Fruit fly (Drosophila melanogaster) whole organism: ENCODE results near the gene nuf.

Experiments
- CG8478 ChIP-seq: fragments of >200 bp; optimal IDR thresholded peaks from 2 replicates; lab custom pipeline; 2018; ENCODE audit warnings: inconsistent platforms
- Dll ChIP-seq: fragments of >200 bp; optimal IDR thresholded peaks from 2 replicates; lab custom pipeline; 2017
- EcR ChIP-seq, 2 experiments: fragments of >200 bp; optimal IDR thresholded peaks; 2 replicates each; lab custom pipeline; 2017; ENCODE audit warnings: missing biosample characterization in 2 of 2, missing genetic modification characterization in 2 of 2, missing genetic modification reagents in 2 of 2
- pan ChIP-seq: fragments of >200 bp; optimal IDR thresholded peaks from 2 replicates; lab custom pipeline; 2017
- psq ChIP-seq: fragments of >200 bp; optimal IDR thresholded peaks from 2 replicates; lab custom pipeline; 2017
- usp ChIP-seq: fragments of >200 bp; optimal IDR thresholded peaks from 2 replicates; lab custom pipeline; 2017; ENCODE audit warnings: missing biosample characterization, missing genetic modification characterization, mixed read lengths

The nuf gene

DNA sequence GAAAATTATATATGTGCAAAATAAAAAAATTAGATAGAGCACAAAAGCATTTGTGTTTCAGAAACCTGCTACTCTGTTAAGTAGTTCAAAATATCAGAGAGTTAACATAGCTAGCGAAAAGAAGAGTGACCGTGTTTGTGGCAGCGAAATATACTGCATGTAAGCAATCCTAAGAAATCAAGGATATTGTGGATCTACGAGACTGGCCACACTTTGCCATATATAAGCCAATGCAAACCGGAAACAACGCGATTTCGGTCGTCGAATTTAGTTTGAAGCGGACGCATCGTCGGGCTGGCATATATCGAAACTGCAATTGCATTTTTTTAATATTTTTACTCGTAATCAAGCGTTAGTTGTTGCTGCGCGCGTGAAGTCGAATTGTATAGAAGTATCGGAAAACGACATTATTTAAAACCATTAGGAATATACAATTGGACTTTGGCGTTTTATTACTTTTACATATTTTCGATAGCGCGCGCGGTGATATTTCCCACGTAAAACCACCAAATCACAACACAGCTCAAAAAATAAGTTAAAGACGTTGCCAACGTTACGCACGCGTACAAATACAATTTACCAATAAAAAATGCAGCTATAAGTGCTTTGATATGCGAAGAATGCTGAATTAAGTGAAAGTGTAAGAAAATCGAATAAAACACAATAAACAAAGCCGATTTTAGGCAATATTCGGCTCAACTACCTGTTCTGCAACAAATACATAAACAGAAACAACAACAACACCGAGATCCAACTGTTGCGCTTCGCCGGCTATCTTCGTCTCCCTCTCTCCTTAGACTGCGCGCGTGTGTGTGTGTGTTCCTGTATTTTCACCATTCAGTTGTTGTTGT lies at the start of gene nuf:
Gene nuf, plus strand, starts transcription at position 246 of the 851 bp plus-strand sequence.
- TF ChIP-seq Dll (lab: Kevin White, UChicago), result no peak

DNA sequence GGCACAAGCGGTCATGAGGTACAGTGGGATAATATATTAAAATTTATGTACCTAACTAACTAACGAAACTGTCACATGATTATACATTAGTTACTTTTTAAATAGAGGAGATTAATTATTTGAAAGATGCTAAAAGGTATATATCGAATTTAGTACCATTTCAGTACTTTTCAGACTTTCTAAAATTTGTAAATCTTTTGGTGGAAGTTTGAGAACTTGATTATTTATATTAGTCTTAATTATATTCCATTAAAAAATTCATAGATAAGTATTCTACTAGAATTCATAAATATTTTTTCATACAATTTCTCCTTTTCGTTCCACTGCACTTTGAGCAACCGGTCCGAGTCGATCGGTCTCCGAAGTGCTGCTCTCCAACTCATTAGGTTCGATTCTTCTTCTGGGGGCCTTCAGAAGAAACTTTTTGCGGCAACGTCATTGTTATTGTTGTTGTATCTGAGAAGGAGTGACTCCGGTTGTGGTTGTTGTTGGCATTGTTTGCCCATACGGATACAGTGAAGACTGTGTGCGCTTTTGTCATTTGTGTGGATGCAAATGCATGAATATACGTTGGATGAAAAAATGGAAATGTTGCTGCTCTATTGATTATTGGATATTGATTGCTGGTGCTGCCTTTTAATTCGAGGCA lies 44.9 kb upstream of the nuf start:
- TF ChIP-seq CG8478 (lab: Kevin White, UChicago), result no peak
- no peak for TF ChIP-seq EcR (GFP tag; optimal IDR thresholded peaks at IDR 0.05; lab: Kevin White, UChicago)
- TF ChIP-seq pan (lab: Kevin White, UChicago), result no peak
- no peak for TF ChIP-seq Dll (lab: Kevin White, UChicago)
- TF ChIP-seq usp (GFP tag; lab: Kevin White, UChicago), result no peak
- TF ChIP-seq psq (lab: Kevin White, UChicago), result no peak

DNA sequence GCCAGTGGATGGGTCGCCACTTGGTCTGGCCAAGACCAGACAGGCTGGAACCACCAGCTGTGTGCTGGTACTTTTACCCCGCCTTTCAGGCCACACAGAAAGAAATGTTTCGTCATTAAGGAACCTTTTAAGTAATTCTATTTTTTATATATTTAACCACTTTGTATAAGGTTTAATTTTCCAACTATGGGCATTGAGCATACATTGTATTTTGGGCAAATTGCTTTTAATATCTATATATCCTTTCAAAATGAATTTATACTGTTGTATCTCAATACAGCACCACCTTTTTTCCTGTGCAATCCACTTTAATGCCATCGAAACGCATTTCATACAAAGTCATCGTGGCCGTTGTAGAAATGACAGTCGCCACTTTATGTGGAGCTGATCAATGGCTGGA lies 44.3 kb upstream of the nuf start:
- TF ChIP-seq pan (lab: Kevin White, UChicago), result no peak
- TF ChIP-seq CG8478 (lab: Kevin White, UChicago), result no peak
- no peak for TF ChIP-seq psq (lab: Kevin White, UChicago)

DNA sequence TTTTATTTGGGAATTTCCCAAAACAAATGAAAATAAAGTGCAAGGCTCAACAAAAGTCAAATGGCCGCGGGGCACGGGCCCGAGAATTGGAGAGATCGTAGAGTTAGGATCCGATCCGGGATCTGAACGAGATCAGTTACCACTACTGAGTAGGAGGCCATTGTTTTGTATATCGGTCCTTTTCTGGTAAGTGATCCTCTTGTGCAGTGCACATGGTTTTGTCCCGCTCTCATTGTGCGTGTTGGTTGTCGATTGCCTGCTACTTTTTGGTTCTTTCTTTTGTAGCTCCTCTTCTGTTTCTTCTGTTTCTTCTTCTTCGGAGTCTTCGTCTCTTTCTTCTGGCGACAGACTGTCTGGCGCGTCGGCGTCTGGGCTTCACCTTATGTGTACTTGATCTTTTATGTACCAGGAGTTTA lies 40.5 kb upstream of the nuf start:
- TF ChIP-seq EcR (GFP tag; optimal IDR thresholded peaks at IDR 0.05; lab: Kevin White, UChicago), result no peak
- no peak for TF ChIP-seq psq (lab: Kevin White, UChicago)
- TF ChIP-seq pan (lab: Kevin White, UChicago), result no peak
- no peak for TF ChIP-seq usp (GFP tag; lab: Kevin White, UChicago)
- TF ChIP-seq Dll (lab: Kevin White, UChicago), result no peak
- TF ChIP-seq CG8478 (lab: Kevin White, UChicago), result no peak

DNA sequence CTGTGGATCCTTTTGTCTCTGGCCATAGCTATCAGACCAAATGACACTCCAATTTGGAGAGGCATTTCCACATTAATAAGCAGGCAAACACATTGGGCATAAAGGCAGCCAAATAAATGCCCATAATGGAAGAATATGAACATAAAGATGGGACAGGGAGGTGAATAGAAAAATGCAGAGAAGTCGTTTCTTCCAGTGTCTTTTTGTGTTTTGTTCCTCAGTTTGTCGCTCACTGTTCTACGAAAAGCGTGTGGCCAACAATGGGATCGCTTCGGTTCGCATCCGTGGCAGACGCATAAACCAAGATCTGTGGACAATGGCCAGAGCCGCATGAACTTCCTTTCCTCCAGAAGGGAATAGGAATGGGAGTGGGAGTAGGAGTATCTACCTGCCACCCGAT lies 39.2 kb upstream of the nuf start:
- no peak for TF ChIP-seq usp (GFP tag; lab: Kevin White, UChicago)
- TF ChIP-seq Dll (lab: Kevin White, UChicago), result no peak
- TF ChIP-seq psq (lab: Kevin White, UChicago), result no peak
- TF ChIP-seq CG8478 (lab: Kevin White, UChicago), result no peak
- TF ChIP-seq pan (lab: Kevin White, UChicago), result no peak
- TF ChIP-seq EcR (GFP tag; optimal IDR thresholded peaks at IDR 0.05; lab: Kevin White, UChicago), result no peak

DNA sequence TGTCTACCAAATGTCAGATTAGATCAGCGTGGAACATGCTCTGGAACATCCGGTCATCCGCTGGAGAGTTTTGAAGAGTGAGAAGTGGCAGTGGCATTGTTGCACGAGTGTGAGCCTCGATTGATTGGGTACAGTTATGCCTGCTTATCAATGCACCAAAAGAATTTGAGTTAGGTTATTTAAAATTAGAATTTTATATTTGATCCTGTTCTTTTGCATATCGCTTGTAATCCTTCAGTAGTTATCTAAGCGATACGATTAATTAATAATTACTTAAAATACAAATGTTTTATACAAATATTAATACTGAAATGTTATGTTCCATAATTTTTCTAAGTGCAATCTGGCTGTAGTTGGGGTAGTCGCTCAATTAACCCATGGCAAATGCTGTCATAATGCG lies 38.1 kb upstream of the nuf start:
- TF ChIP-seq Dll (lab: Kevin White, UChicago) (no peak), EcR (GFP tag; optimal IDR thresholded peaks at IDR 0.05; lab: Kevin White, UChicago) (no peak), usp (GFP tag; lab: Kevin White, UChicago) (no peak), pan (lab: Kevin White, UChicago) (no peak), psq (lab: Kevin White, UChicago) (no peak), CG8478 (lab: Kevin White, UChicago) (no peak)

DNA sequence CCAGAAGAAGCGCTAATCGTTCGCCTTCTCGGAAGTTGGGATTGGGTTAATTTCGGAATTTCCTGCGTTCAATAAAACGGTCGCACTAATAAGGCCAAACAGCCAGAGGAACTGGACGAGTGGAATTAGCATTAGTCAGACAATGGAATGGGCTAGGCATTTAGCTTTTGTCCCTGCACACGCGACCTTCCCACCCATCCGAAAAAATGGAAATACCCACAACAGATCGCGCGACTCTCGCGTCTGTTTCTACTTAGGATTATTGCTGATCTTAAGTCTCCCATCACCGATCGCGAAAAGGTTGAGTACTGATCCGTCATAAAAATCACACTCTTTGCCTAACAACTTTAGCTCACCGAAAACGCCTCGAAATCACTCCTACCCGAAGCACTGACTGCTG lies 37.0 kb upstream of the nuf start:
- TF ChIP-seq CG8478 (lab: Kevin White, UChicago) (no peak), pan (lab: Kevin White, UChicago) (no peak), EcR (GFP tag; optimal IDR thresholded peaks at IDR 0.05; lab: Kevin White, UChicago) (no peak)

DNA sequence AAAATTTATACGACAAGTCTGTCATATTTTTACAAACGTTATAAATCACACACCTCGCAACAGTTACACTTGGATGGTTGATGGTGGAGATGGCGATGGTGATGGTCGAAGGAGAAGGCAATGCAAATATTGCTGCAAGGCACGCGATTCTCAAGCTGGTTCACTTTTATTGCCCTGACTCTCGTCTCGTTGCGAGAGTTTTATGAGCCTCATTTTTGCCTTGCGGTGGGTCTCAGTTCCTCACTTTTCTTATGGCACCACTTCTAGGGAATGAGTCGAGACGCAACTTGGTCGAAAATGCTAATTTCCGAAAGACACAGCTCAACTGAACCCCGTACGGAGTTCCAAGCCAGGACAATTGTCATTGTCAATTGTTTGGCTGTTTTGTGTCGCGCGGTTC lies 35.7 kb upstream of the nuf start:
- TF ChIP-seq pan (lab: Kevin White, UChicago) (no peak), CG8478 (lab: Kevin White, UChicago) (no peak), usp (GFP tag; lab: Kevin White, UChicago) (no peak)

DNA sequence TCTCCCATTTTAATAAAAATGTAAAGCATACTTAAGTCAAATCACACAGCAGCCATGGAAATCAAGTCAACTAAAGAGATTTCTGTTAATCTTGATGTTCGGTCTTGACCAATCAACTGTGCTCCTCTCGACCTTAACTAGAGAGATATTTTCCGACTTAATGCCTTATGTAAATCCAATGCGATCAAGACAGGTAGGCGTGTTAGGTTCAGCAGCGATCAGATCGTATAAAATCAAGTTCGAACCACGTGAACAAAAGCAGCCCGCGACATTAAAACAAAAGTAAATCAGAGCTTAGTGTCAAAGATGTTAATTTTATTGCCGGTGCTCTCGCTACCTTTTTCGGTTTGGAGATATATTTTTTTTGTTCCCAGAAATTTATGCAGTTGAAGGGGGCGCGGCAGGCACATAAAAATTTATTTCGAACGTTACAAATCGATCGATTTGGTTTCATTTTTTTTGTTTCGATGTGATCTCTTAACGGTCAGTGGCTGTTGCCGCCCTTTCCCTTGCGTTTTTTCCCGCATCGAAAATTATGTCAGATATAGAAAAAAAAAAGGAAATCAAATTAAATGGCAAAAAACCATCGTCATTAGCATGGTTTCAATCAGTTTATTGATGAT lies 32.6 kb upstream of the nuf start:
- TF ChIP-seq EcR (GFP tag; optimal IDR thresholded peaks at IDR 0.05; lab: Kevin White, UChicago) (no peak), Dll (lab: Kevin White, UChicago) (no peak), psq (lab: Kevin White, UChicago) (no peak), pan (lab: Kevin White, UChicago) (no peak), CG8478 (lab: Kevin White, UChicago) (no peak), usp (GFP tag; lab: Kevin White, UChicago) (no peak)

DNA sequence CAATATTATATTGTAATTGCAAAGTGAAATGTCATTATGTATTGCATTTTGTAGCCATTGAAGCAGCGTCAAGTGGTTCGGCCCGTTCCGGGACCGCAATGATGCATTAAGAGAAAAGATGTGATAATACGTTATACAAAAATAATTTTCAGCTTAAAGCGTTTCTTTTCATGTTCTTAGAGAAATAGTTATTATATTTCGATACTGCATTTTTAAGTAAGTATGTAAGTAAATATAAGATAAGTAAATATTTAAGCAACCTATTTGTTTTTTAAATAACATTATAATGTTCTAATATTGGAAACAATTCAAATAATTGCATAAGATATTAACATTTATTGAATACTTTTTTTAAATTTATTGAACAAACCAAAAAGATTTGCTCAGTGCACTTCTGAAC lies 30.2 kb upstream of the nuf start:
- TF ChIP-seq pan (lab: Kevin White, UChicago), result no peak
- TF ChIP-seq EcR (GFP tag; optimal IDR thresholded peaks at IDR 0.05; lab: Kevin White, UChicago), result no peak
- TF ChIP-seq CG8478 (lab: Kevin White, UChicago), result no peak
- no peak for TF ChIP-seq Dll (lab: Kevin White, UChicago)
- TF ChIP-seq usp (GFP tag; lab: Kevin White, UChicago), result no peak
- no peak for TF ChIP-seq psq (lab: Kevin White, UChicago)

DNA sequence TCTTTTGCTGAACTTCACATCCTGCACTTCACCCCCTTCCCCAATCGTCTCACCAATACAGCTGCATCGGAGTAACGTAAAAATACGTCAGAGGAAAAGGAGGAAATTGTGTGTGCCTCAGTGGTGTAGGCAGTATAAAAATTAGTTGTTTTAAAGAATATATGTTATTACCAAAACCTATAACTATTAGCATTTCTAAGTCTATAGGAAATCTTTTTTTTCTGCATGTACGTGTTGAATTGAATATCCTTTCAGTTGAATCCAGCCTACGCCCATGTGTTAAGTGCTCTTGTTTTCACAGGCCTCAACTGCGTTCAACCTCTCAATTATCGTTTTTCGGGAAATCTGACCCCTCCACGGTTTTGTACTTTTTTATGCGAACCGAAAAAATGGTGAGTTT lies 28.7 kb upstream of the nuf start:
- TF ChIP-seq pan (lab: Kevin White, UChicago), result no peak
- no peak for TF ChIP-seq psq (lab: Kevin White, UChicago)
- TF ChIP-seq usp (GFP tag; lab: Kevin White, UChicago), result no peak

DNA sequence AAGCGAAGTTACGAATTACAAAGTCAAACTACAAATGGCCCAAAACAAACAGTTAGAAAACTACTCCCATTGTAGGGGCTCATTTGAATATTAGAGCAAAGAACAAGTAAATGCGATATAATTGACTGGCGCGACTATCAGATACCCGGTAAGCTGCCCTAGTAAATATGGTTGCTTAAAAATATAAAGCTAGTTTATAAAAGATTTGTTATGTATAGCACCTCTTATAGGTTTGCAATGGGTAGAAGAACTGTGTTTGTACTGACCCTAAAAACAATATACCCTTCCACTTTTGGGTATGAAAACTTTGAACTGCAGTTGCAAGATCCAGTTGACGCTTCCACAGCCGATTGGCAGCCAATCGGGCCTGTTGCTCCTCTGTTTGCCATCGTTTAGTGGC lies 24.4 kb upstream of the nuf start:
- no peak for TF ChIP-seq CG8478 (lab: Kevin White, UChicago)
